Worm (Caenorhabditis elegans) whole organism, L2 larva: Measurements from ENCODE around the gene mre-11.

Experiments
- ceh-16 ChIP-seq: fragments of 150-350 bp; optimal IDR thresholded peaks from 2 replicates; lab custom pipeline; 2014; ENCODE audit warnings: missing biosample characterization, missing genetic modification characterization
- egl-27 ChIP-seq: sonication (generic microtip); optimal IDR thresholded peaks from 3 replicates; lab custom pipeline; 2017; ENCODE audit warnings: missing biosample characterization, missing genetic modification reagents, missing genetic modification characterization
- mab-5 ChIP-seq: fragments of 150-350 bp; optimal IDR thresholded peaks from 2 replicates; lab custom pipeline; 2014; ENCODE audit warnings: missing biosample characterization, missing genetic modification characterization
- nhr-6 ChIP-seq: fragments of 150-350 bp; optimal IDR thresholded peaks from 2 replicates; lab custom pipeline; 2014; ENCODE audit warnings: missing biosample characterization, missing genetic modification characterization
- skn-1 ChIP-seq: sonication (generic microtip); optimal IDR thresholded peaks from 2 replicates; lab custom pipeline; 2017; ENCODE audit warnings: missing biosample characterization, missing genetic modification characterization
- unc-39 ChIP-seq: fragments of 150-350 bp; optimal IDR thresholded peaks from 2 replicates; lab custom pipeline; 2014; ENCODE audit warnings: missing biosample characterization, missing genetic modification characterization
- ztf-11 ChIP-seq: sonication (generic microtip); optimal IDR thresholded peaks from 2 replicates; lab custom pipeline; 2017; ENCODE audit warnings: missing biosample characterization, missing genetic modification characterization

- peak; percentile 55 for TF ChIP-seq mab-5 (tag; lab: Kevin White, UChicago)
- TF ChIP-seq unc-39, result no peak
- TF ChIP-seq skn-1 (tag; lab: Kevin White, UChicago), result no peak
- no peak for TF ChIP-seq ceh-16 (tag; lab: Kevin White, UChicago)
- TF ChIP-seq nhr-6, result no peak
- no peak for TF ChIP-seq egl-27
- no peak for TF ChIP-seq ztf-11
These were observed 16.3 kb downstream of the mre-11 start for ce11 chrV:10720303-10720847.
